Fruit fly (Drosophila melanogaster) whole organism, embryonic: ENCODE data around the gene Etfb.
A peak's percentile ranks its signal among the peaks of the same experiment; 100 is the strongest.

Source experiments
- Abd-B ChIP-seq: fragments of 200-800 bp; sonication (Bioruptor generic); optimal IDR thresholded peaks from 2 replicates; lab custom pipeline; 2018; ENCODE audit warnings: missing biosample characterization, mild to moderate bottlenecking, missing genetic modification characterization, moderate library complexity
- Antp ChIP-seq: fragments of 200-800 bp; sonication (Bioruptor generic); optimal IDR thresholded peaks from 3 replicates; lab custom pipeline; 2016; ENCODE audit warnings: missing biosample characterization, missing genetic modification characterization
- Atf-2 ChIP-seq: fragments of 200-800 bp; sonication (Bioruptor generic); optimal IDR thresholded peaks from 2 replicates; lab custom pipeline; 2016; ENCODE audit warnings: missing biosample characterization, missing genetic modification characterization
- Atf6 ChIP-seq: fragments of 200-800 bp; sonication (Bioruptor generic); IDR thresholded peaks from 2 replicates; pipeline ENCODE4 v1.3.6; 2022; ENCODE audit warnings: missing biosample characterization, missing genetic modification characterization
- CG10321 ChIP-seq: fragments of 200-800 bp; sonication (Bioruptor generic); IDR thresholded peaks from 2 replicates; pipeline ENCODE4 v1.3.6; 2022; ENCODE audit warnings: missing biosample characterization, missing genetic modification characterization
- CG15011 ChIP-seq: fragments of 200-800 bp; sonication (Bioruptor generic); optimal IDR thresholded peaks from 3 replicates; lab custom pipeline; 2018; ENCODE audit warnings: missing biosample characterization, mild to moderate bottlenecking, missing genetic modification characterization
- CG17829 ChIP-seq: fragments of 200-800 bp; optimal IDR thresholded peaks from 2 replicates; lab custom pipeline; 2019; ENCODE audit warnings: missing biosample characterization, mild to moderate bottlenecking, missing genetic modification characterization, moderate library complexity
- CG18262 ChIP-seq: fragments of 200-800 bp; optimal IDR thresholded peaks from 3 replicates; lab custom pipeline; 2019; ENCODE audit warnings: missing biosample characterization, mild to moderate bottlenecking, missing genetic modification characterization, moderate library complexity
- CG2889 ChIP-seq: fragments of 200-800 bp; sonication (Bioruptor generic); IDR thresholded peaks from 3 replicates; pipeline ENCODE4 v1.3.6; 2022; ENCODE audit warnings: missing biosample characterization, missing genetic modification characterization
- CG4424 ChIP-seq: fragments of 200-800 bp; sonication (Bioruptor generic); optimal IDR thresholded peaks from 3 replicates; lab custom pipeline; 2016; ENCODE audit warnings: missing biosample characterization, missing genetic modification characterization
- CG6813 ChIP-seq: fragments of 200-800 bp; sonication (Bioruptor generic); optimal IDR thresholded peaks from 2 replicates; lab custom pipeline; 2017; ENCODE audit warnings: missing biosample characterization, missing genetic modification characterization, mild to moderate bottlenecking, moderate library complexity, missing genetic modification reagents
- CG7745 ChIP-seq: fragments of 200-800 bp; sonication (Bioruptor generic); optimal IDR thresholded peaks from 2 replicates; lab custom pipeline; 2018; ENCODE audit warnings: missing biosample characterization, mild to moderate bottlenecking, missing genetic modification characterization, moderate library complexity
- CG8359 ChIP-seq: fragments of 200-800 bp; sonication (Bioruptor generic); optimal IDR thresholded peaks from 2 replicates; lab custom pipeline; 2017; ENCODE audit warnings: missing biosample characterization, mild to moderate bottlenecking, missing genetic modification characterization, borderline replicate concordance
- CG9876 ChIP-seq: fragments of 200-800 bp; sonication (Bioruptor generic); optimal IDR thresholded peaks from 2 replicates; lab custom pipeline; 2016; ENCODE audit warnings: missing biosample characterization, missing genetic modification characterization
- Dbx ChIP-seq: fragments of 200-800 bp; sonication (Bioruptor generic); IDR thresholded peaks from 3 replicates; pipeline ENCODE4 v1.3.6; 2022; ENCODE audit warnings: missing biosample characterization, missing genetic modification characterization
- Dp ChIP-seq: fragments of 200-800 bp; sonication (Bioruptor generic); optimal IDR thresholded peaks from 2 replicates; lab custom pipeline; 2018; ENCODE audit warnings: missing biosample characterization, mild to moderate bottlenecking, missing genetic modification characterization, moderate library complexity
- ERR ChIP-seq: fragments of 200-800 bp; sonication (Bioruptor generic); optimal IDR thresholded peaks from 2 replicates; lab custom pipeline; 2016; ENCODE audit warnings: missing biosample characterization, missing genetic modification characterization
- Ets65A ChIP-seq: fragments of 200-800 bp; sonication (Bioruptor generic); peaks from one replicate; lab custom pipeline; 2016; ENCODE audit warnings: missing biosample characterization, missing genetic modification characterization
- Fer1 ChIP-seq: fragments of 200-800 bp; sonication (Bioruptor generic); optimal IDR thresholded peaks from 2 replicates; lab custom pipeline; 2017; ENCODE audit warnings: missing biosample characterization, mild to moderate bottlenecking, missing genetic modification characterization
- HHEX ChIP-seq: fragments of 200-800 bp; sonication (Bioruptor generic); optimal IDR thresholded peaks from 3 replicates; lab custom pipeline; 2017; ENCODE audit warnings: missing biosample characterization, mild to moderate bottlenecking, missing genetic modification characterization, missing genetic modification reagents
- Jarid2 ChIP-seq: fragments of 200-800 bp; sonication (Bioruptor generic); optimal IDR thresholded peaks from 3 replicates; lab custom pipeline; 2017; ENCODE audit warnings: mild to moderate bottlenecking, missing biosample characterization, missing genetic modification reagents, missing genetic modification characterization
- MTF-1 ChIP-seq: fragments of 200-800 bp; sonication (Bioruptor generic); optimal IDR thresholded peaks from 2 replicates; lab custom pipeline; 2018; ENCODE audit warnings: missing biosample characterization, mild to moderate bottlenecking, missing genetic modification characterization, borderline replicate concordance
- PHDP ChIP-seq: fragments of 200-800 bp; sonication (Bioruptor generic); optimal IDR thresholded peaks from 3 replicates; lab custom pipeline; 2018; ENCODE audit warnings: missing biosample characterization, mild to moderate bottlenecking, missing genetic modification characterization, moderate library complexity
- Ptx1 ChIP-seq: fragments of 200-800 bp; sonication (Bioruptor generic); IDR thresholded peaks from 2 replicates; pipeline ENCODE4 v1.3.6; 2022; ENCODE audit warnings: missing biosample characterization, missing genetic modification characterization
- Scr ChIP-seq: fragments of 200-800 bp; sonication (Bioruptor generic); IDR thresholded peaks from 2 replicates; pipeline ENCODE4 v1.3.6; 2022; ENCODE audit warnings: missing biosample characterization, missing genetic modification characterization; ENCODE audit not compliant: partially characterized antibody
- Six4 ChIP-seq: fragments of 200-800 bp; sonication (Bioruptor generic); optimal IDR thresholded peaks from 2 replicates; lab custom pipeline; 2016; ENCODE audit warnings: missing biosample characterization, missing genetic modification characterization
- Sox100B ChIP-seq: fragments of 200-800 bp; sonication (Bioruptor generic); optimal IDR thresholded peaks from 3 replicates; lab custom pipeline; 2018; ENCODE audit warnings: missing biosample characterization, mild to moderate bottlenecking, missing genetic modification characterization
- TFAM ChIP-seq: fragments of 200-800 bp; sonication (Bioruptor generic); optimal IDR thresholded peaks from 2 replicates; lab custom pipeline; 2017; ENCODE audit warnings: missing biosample characterization, missing genetic modification characterization, inconsistent platforms
- Trl ChIP-seq, 3 experiments: fragments of >200 bp in 2 of 3; fragments of 200-800 bp in 1 of 3; sonication (Bioruptor generic) in 1 of 3; optimal IDR thresholded peaks; 2 replicates in 1 of 3; 3 replicates in 2 of 3; lab custom pipeline; 2016 to 2017; ENCODE audit warnings: missing biosample characterization in 1 of 3, missing genetic modification characterization in 1 of 3
- ab ChIP-seq: fragments of 200-800 bp; sonication (Bioruptor generic); optimal IDR thresholded peaks from 2 replicates; lab custom pipeline; 2016; ENCODE audit warnings: missing biosample characterization, missing genetic modification characterization
- bigmax ChIP-seq: fragments of 200-800 bp; sonication (Bioruptor generic); optimal IDR thresholded peaks from 2 replicates; lab custom pipeline; 2018; ENCODE audit warnings: missing biosample characterization, mild to moderate bottlenecking, missing genetic modification characterization
- cas ChIP-seq: fragments of 200-800 bp; sonication (Bioruptor generic); IDR thresholded peaks from 2 replicates; pipeline ENCODE4 v1.3.6; 2022; ENCODE audit warnings: missing biosample characterization, missing genetic modification characterization
- eve ChIP-seq, 2 experiments: fragments of >200 bp; optimal IDR thresholded peaks; 2 replicates each; lab custom pipeline; 2017; ENCODE audit warnings: missing biosample characterization in 2 of 2, missing genetic modification characterization in 2 of 2
- fd64A ChIP-seq: fragments of 200-800 bp; sonication (Bioruptor generic); optimal IDR thresholded peaks from 3 replicates; lab custom pipeline; 2018; ENCODE audit warnings: missing biosample characterization, mild to moderate bottlenecking, missing genetic modification characterization
- her ChIP-seq: fragments of 200-800 bp; sonication (Bioruptor generic); optimal IDR thresholded peaks from 2 replicates; lab custom pipeline; 2016; ENCODE audit warnings: missing biosample characterization, missing genetic modification characterization
- lov ChIP-seq, 2 experiments: fragments of 200-800 bp in 1 of 2; fragments of >200 bp in 1 of 2; sonication (Bioruptor generic) in 1 of 2; IDR thresholded peaks in 1 of 2; optimal IDR thresholded peaks in 1 of 2; 2 replicates in 1 of 2; 3 replicates in 1 of 2; pipeline versions ENCODE4 v1.3.6 to Lab custom; 2017 to 2022; ENCODE audit warnings: missing biosample characterization in 1 of 2, missing genetic modification characterization in 1 of 2
- nerfin-1 ChIP-seq: fragments of 200-800 bp; sonication (Bioruptor generic); optimal IDR thresholded peaks from 3 replicates; lab custom pipeline; 2019; ENCODE audit warnings: missing biosample characterization, mild to moderate bottlenecking, missing genetic modification characterization, moderate library complexity
- pan ChIP-seq, 4 experiments: fragments of >200 bp in 3 of 4; fragments of 200-800 bp in 1 of 4; sonication (Bioruptor generic) in 1 of 4; optimal IDR thresholded peaks in 3 of 4; IDR thresholded peaks in 1 of 4; 2 replicates each; pipeline versions ENCODE4 v1.3.6 to Lab custom; 2017 to 2022; ENCODE audit warnings: missing biosample characterization in 2 of 4, missing genetic modification characterization in 2 of 4, mixed read lengths in 1 of 4
- pb ChIP-seq: fragments of 200-800 bp; sonication (Bioruptor generic); optimal IDR thresholded peaks from 3 replicates; lab custom pipeline; 2016; ENCODE audit warnings: missing biosample characterization, missing genetic modification characterization
- pzg ChIP-seq: fragments of 200-800 bp; sonication (Bioruptor generic); optimal IDR thresholded peaks from 3 replicates; lab custom pipeline; 2018; ENCODE audit warnings: missing biosample characterization, mild to moderate bottlenecking, missing genetic modification characterization, moderate library complexity
- sens ChIP-seq: fragments of 200-800 bp; sonication (Bioruptor generic); peaks from one replicate; lab custom pipeline; 2016; ENCODE audit warnings: missing biosample characterization, missing genetic modification characterization
- sug ChIP-seq: fragments of 200-800 bp; optimal IDR thresholded peaks from 2 replicates; lab custom pipeline; 2019; ENCODE audit warnings: missing biosample characterization, mild to moderate bottlenecking, missing genetic modification characterization, moderate library complexity
- tna ChIP-seq: fragments of 200-800 bp; sonication (Bioruptor generic); IDR thresholded peaks from 2 replicates; pipeline ENCODE4 v1.3.6; 2022; ENCODE audit warnings: missing biosample characterization, missing genetic modification characterization; ENCODE audit not compliant: partially characterized antibody
- z ChIP-seq: fragments of 200-800 bp; sonication (Bioruptor generic); IDR thresholded peaks from 3 replicates; pipeline ENCODE4 v1.3.6; 2022; ENCODE audit warnings: missing biosample characterization, missing genetic modification characterization
- zfh2 ChIP-seq: fragments of 200-800 bp; sonication (Bioruptor generic); optimal IDR thresholded peaks from 2 replicates; lab custom pipeline; 2016; ENCODE audit warnings: missing biosample characterization, missing genetic modification characterization

Gene Etfb

DNA sequence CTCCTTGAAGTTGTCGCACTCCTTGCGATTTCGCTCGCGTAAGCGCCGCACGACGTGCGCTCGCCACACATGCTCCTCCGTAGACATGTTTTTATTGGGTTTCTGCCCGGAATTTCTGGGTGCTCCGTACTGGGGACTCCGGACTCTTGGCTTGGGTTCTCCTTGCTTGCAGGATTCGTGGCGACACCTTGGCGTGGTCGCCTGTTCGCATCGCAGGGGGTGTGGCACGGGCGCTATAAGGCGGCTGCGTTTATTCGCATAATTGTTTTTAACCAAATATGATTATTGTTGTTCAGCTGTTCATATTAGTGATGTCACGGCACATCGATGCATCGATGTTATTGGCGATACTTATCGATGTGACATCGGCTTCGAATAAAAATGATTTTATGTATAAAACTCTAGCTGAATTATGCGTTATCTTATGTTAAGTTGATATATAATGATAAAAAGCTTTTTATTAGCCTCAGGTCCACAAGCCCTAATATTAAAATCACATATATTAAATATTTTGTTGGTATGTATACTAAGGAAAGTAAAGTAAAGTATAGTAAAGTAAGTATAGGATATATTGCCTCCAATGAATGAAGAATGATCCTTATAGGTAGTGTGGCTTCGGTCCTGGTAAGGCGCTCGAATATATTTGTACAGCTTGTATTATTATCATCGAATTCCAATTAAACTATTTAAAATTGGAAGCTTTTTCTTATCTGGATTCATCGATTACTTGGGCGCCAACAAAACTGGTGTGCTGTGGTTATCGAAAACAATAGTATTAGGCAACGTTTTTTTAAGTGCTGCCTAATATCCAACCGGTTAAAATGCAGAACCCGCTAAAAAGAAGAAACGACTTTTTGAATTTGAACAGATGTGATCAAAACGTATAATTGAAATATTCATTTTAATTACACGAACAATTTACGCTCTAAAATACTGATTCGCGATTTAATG lies 32.3 kb upstream of the Etfb start, which contains the start of gene Atg16 (continued):
- no peak for TF ChIP-seq CG9876 (GFP tag; lab: Kevin White, UChicago)

DNA sequence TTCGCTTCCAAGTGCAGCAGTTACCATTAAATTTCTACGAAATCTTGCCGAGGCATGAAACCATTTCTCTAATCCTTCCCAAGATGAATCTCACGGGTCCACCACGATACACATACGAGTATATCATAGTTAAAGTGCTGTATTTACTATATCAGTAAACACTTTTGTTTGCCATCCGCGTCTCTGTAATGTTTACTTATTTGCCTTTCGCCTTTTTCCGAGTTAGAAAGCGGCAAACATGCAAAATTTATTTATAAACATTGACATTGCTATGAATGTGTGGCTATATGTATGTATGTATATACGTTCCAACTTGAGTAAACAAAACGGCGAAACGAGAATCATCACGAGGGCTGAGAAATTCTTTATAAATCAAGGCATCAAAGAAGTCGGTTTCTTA lies 28.2 kb upstream of the Etfb start:
- TF ChIP-seq Trl (optimal IDR thresholded peaks at IDR 0.05; lab: Kevin White, UChicago) (no peak), Trl (GFP tag; optimal IDR thresholded peaks at IDR 0.05; lab: Kevin White, UChicago) (no peak), Six4 (GFP tag; lab: Kevin White, UChicago) (no peak), Dbx (GFP tag; lab: Robert Waterston, UW) (no peak), cas (no peak), tna (GFP tag; lab: Robert Waterston, UW) (no peak), CG10321 (GFP tag; lab: Robert Waterston, UW) (no peak), Atf6 (GFP tag; lab: Robert Waterston, UW) (no peak), lov (optimal IDR thresholded peaks at IDR 0.05; lab: Kevin White, UChicago) (no peak), lov (GFP tag; IDR thresholded peaks at IDR 0.05; lab: Robert Waterston, UW) (no peak), CG4424 (GFP tag; lab: Kevin White, UChicago) (peak; percentile 15), Dp (GFP tag; lab: Kevin White, UChicago) (no peak), ERR (GFP tag; lab: Kevin White, UChicago) (no peak), pzg (GFP tag; lab: Kevin White, UChicago) (no peak), sens (GFP tag; lab: Kevin White, UChicago) (peak; percentile 84), fd64A (GFP tag; lab: Kevin White, UChicago) (peak; percentile 87), z (no peak), MTF-1 (peak; percentile 85), CG6813 (GFP tag; lab: Kevin White, UChicago) (peak; percentile 90), CG18262 (tag; lab: Kevin White, UChicago) (peak; percentile 66), CG15011 (GFP tag; lab: Kevin White, UChicago) (peak; percentile 40), CG7745 (tag; lab: Kevin White, UChicago) (no peak), zfh2 (GFP tag; lab: Kevin White, UChicago) (no peak), Ets65A (GFP tag; lab: Kevin White, UChicago) (no peak), CG8359 (peak; percentile 66), pan (optimal IDR thresholded peaks at IDR 0.05; lab: Kevin White, UChicago) (no peak), pan (GFP tag; optimal IDR thresholded peaks at IDR 0.05 in 1 of 2, IDR thresholded peaks at IDR 0.05 in 1 of 2) (no peak), pb (no peak), Atf-2 (GFP tag; lab: Kevin White, UChicago) (no peak), ab (GFP tag; lab: Kevin White, UChicago) (no peak), PHDP (tag; lab: Kevin White, UChicago) (no peak), Abd-B (GFP tag; lab: Kevin White, UChicago) (no peak), sug (tag; lab: Kevin White, UChicago) (no peak), Scr (GFP tag; lab: Robert Waterston, UW) (no peak), eve (GFP tag; optimal IDR thresholded peaks at IDR 0.05; lab: Kevin White, UChicago) (no peak), nerfin-1 (peak; percentile 80), HHEX (GFP tag; lab: Kevin White, UChicago) (peak; percentile 43), Sox100B (no peak), bigmax (GFP tag; lab: Kevin White, UChicago) (peak; percentile 31), CG2889 (no peak), Fer1 (GFP tag; lab: Kevin White, UChicago) (no peak), Ptx1 (GFP tag; lab: Robert Waterston, UW) (no peak), CG17829 (tag; lab: Kevin White, UChicago) (peak; percentile 30), her (GFP tag; lab: Kevin White, UChicago) (no peak), TFAM (peak; percentile 50), Antp (no peak), Jarid2 (peak; percentile 15)
